Fruit fly (Drosophila melanogaster): ENCODE results near the gene Eip75B.
A peak's percentile ranks its signal among the peaks of the same experiment; 100 is the strongest.

DNA sequence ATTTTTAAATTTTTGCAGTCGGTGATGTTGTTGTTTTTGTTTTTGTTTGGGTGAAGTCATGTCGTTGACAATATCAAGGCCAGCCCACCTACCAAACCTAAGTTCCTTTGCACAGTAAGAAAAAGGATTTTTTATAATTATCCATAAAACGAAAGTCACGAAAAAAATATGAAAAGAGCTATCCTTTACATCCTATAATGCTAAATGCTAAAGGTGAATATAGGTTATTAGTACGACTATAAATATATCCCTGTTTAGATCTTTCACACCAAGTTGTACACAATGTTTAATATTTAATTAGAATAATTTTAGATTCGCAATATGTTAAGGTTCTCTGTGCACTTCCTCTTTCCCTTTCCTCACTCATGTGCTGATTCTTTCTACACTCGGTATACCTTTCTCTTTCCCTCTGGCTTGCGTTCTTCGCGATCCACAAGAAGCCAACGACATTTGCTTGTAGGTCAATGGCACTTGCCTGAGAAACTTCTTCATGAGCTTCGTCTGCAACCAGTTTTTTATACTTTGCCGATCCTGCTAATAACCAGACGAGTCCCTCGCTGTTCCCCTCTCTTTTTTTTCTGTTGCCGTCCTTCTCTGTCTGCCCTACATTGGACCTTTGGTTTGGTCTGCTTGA is 26.9 kb downstream of the Eip75B start:
- TF ChIP-seq lola (GFP tag; optimal IDR thresholded peaks at IDR 0.05): no peak
- no peak for TF ChIP-seq usp (GFP tag; optimal IDR thresholded peaks at IDR 0.05)
- TF ChIP-seq jim (GFP tag; optimal IDR thresholded peaks at IDR 0.05): no peak
- TF ChIP-seq sage (GFP tag; optimal IDR thresholded peaks at IDR 0.05): no peak
- peak; percentile 12 for TF ChIP-seq psq (GFP tag; optimal IDR thresholded peaks at IDR 0.05)
- TF ChIP-seq ey (GFP tag; optimal IDR thresholded peaks at IDR 0.05): peak; percentile 71
- TF ChIP-seq Myc (optimal IDR thresholded peaks at IDR 0.05): no peak
